Fruit fly (Drosophila melanogaster): ENCODE measurements around the gene CG43074.
A peak's percentile ranks its signal among the peaks of the same experiment; 100 is the strongest.

CG43074 gene

DNA sequence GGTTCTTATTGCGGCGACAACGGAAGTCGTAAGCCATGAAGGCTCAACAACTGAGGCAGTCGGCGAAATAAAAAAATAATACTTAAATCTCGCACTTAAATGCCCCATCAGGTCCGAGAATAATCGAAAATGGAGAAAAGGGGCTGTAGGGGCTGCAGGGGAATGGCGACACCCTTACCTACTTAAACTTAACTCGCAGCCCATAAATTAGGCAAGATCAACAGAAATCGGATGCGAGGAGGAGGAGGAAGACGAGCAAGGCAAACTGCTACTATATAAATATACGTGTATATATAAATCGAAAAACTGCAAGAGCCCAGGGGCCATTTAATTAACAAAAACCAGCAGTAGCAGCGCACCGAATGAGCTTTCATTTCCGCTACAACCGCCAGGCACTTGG lies 44.9 kb downstream of the CG43074 start:
- TF ChIP-seq CrebA (GFP tag; optimal IDR thresholded peaks at IDR 0.05; ENCODE audit: borderline replicate concordance) (no peak), psq (GFP tag; optimal IDR thresholded peaks at IDR 0.05) (no peak), lola (GFP tag; optimal IDR thresholded peaks at IDR 0.05) (no peak), Myc (optimal IDR thresholded peaks at IDR 0.05) (no peak), rgr (GFP tag; optimal IDR thresholded peaks at IDR 0.05) (no peak), woc (GFP tag; optimal IDR thresholded peaks at IDR 0.05) (no peak), tai (GFP tag; optimal IDR thresholded peaks at IDR 0.05) (no peak), Rel (GFP tag; optimal IDR thresholded peaks at IDR 0.05) (no peak), Rel (tag; optimal IDR thresholded peaks at IDR 0.05) (no peak), h (GFP tag; optimal IDR thresholded peaks at IDR 0.05) (no peak), Hr83 (GFP tag; optimal IDR thresholded peaks at IDR 0.05; ENCODE audit: poor library complexity, severe bottlenecking) (no peak), sv (GFP tag; optimal IDR thresholded peaks at IDR 0.05) (no peak), GATAd (GFP tag; optimal IDR thresholded peaks at IDR 0.05) (no peak)

DNA sequence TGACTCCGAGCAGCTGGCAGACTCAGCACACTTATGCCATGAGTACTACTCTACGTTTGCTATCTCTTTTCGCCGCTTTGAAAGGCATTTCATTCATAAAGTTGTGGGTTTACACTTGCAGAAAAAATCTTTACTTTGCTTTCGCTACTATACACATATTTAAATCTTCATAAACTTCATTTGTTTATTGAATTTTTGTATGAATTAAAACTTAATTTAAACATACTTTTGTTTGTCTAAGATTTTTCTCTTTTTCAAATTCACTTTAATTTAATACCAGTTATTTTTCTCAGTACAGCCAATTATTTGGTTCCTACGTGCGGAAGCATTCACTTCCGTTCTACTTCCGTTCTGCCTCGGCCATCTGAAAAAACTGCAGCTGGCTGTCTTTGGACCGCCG lies 46.0 kb downstream of the CG43074 start:
- TF ChIP-seq HLH106 (tag; optimal IDR thresholded peaks at IDR 0.05) (peak; percentile 14), br (GFP tag; optimal IDR thresholded peaks at IDR 0.05) (peak; percentile 2), ey (GFP tag; optimal IDR thresholded peaks at IDR 0.05) (peak; percentile 8), usp (GFP tag; optimal IDR thresholded peaks at IDR 0.05) (no peak), tai (GFP tag; optimal IDR thresholded peaks at IDR 0.05) (peak; percentile 30), lola (GFP tag; optimal IDR thresholded peaks at IDR 0.05) (no peak), jim (GFP tag; optimal IDR thresholded peaks at IDR 0.05) (no peak), woc (GFP tag; optimal IDR thresholded peaks at IDR 0.05) (peak; percentile 25), OdsH (GFP tag; optimal IDR thresholded peaks at IDR 0.05) (peak; percentile 35), CrebA (GFP tag; optimal IDR thresholded peaks at IDR 0.05; ENCODE audit: borderline replicate concordance) (no peak), foxo (GFP tag; optimal IDR thresholded peaks at IDR 0.05) (peak in 1 of 2 experiments; percentile 59), rgr (GFP tag; optimal IDR thresholded peaks at IDR 0.05) (peak; percentile 3), psq (GFP tag; optimal IDR thresholded peaks at IDR 0.05) (peak; percentile 48), h (GFP tag; optimal IDR thresholded peaks at IDR 0.05) (peak; percentile 26), fru (GFP tag; optimal IDR thresholded peaks at IDR 0.05) (peak; percentile 54), brk (GFP tag; optimal IDR thresholded peaks at IDR 0.05) (no peak), Hnf4 (GFP tag; optimal IDR thresholded peaks at IDR 0.05) (no peak), Sp1 (GFP tag; optimal IDR thresholded peaks at IDR 0.05) (peak; percentile 38), CG9705 (GFP tag; optimal IDR thresholded peaks at IDR 0.05) (no peak)

DNA sequence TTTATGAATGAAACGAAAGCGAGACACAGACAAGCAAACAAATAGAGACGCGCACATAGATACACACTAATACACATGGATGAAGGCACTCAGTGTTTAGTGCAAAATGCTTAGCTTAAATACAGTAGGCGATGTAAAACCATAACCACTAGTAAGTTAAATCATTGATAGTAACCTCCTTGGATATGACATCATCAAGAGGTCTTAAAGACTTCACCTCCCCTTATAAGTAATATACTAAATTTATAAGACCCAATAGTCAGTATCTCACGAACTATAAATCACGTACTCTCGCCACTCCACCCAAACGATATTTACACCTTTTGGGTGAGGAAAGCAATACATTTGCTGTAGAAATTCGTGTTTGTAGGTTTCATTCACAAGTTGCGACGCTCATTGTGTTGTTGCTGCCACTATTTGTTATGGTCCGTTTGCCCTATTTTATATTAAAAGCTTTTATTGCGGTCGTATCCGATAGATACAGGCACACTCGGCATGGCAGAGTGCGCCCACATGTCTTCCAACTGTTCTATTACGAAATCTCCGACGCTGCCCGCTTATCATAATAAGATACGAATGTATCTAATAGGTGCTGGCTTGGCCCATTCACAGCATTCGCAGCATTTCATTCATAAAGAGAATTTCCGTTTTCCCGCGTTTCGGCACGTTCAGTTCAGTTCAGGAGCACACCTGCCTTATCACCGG lies 46.6 kb downstream of the CG43074 start:
- no peak for TF ChIP-seq Hr83 (GFP tag; optimal IDR thresholded peaks at IDR 0.05; ENCODE audit: poor library complexity, severe bottlenecking)
- TF ChIP-seq Vsx2 (GFP tag; optimal IDR thresholded peaks at IDR 0.05; ENCODE audit: partially characterized antibody) = no peak
- no peak for TF ChIP-seq Abd-B (GFP tag; optimal IDR thresholded peaks at IDR 0.05)
- TF ChIP-seq N (GFP tag; optimal IDR thresholded peaks at IDR 0.05) = no peak
- TF ChIP-seq Sp1 (GFP tag; optimal IDR thresholded peaks at IDR 0.05) = no peak
- no peak for TF ChIP-seq jim (GFP tag; optimal IDR thresholded peaks at IDR 0.05)
- TF ChIP-seq Rel (GFP tag; optimal IDR thresholded peaks at IDR 0.05) = no peak
- no peak for TF ChIP-seq Rel (tag; optimal IDR thresholded peaks at IDR 0.05)
- TF ChIP-seq HLH106 (tag; optimal IDR thresholded peaks at IDR 0.05) = no peak

dm6 chr3L:3436838-3437663 lies 47.4 kb downstream of the CG43074 start:
- TF ChIP-seq N (GFP tag; optimal IDR thresholded peaks at IDR 0.05) (no peak), HLH106 (tag; optimal IDR thresholded peaks at IDR 0.05) (peak; percentile 64), Dif (GFP tag; optimal IDR thresholded peaks at IDR 0.05; ENCODE audit: partially characterized antibody) (no peak), OdsH (GFP tag; optimal IDR thresholded peaks at IDR 0.05) (peak; percentile 61), h (GFP tag; optimal IDR thresholded peaks at IDR 0.05) (peak; percentile 42), dl (GFP tag; optimal IDR thresholded peaks at IDR 0.05; ENCODE audit: insufficient read depth in 1 of 2, partially characterized antibody in 2 of 2) (peak in 1 of 2 experiments; percentile 34), Dfd (GFP tag; optimal IDR thresholded peaks at IDR 0.05) (no peak), CrebA (GFP tag; optimal IDR thresholded peaks at IDR 0.05; ENCODE audit: borderline replicate concordance) (no peak), foxo (GFP tag; optimal IDR thresholded peaks at IDR 0.05) (peak in 1 of 2 experiments; percentile 50), fru (GFP tag; optimal IDR thresholded peaks at IDR 0.05) (peak; percentile 9), psq (GFP tag; optimal IDR thresholded peaks at IDR 0.05) (peak; percentile 65), tai (GFP tag; optimal IDR thresholded peaks at IDR 0.05) (peak; percentile 42), Sp1 (GFP tag; optimal IDR thresholded peaks at IDR 0.05) (peak; percentile 73), rgr (GFP tag; optimal IDR thresholded peaks at IDR 0.05) (peak; percentile 32)

All from whole organism, wandering third instar larva.